Worm (Caenorhabditis elegans) whole organism, L4 larva: ENCODE data around the gene nhr-76.

Experiments
- F26F4.8 ChIP-seq: fragments of 200-800 bp; sonication (Bioruptor generic); conservative IDR thresholded peaks from 2 replicates; pipeline ENCODE4 v1.3.6; 2022; ENCODE audit warnings: missing genetic modification characterization, missing compliant biosample characterization
- F49E8.2 ChIP-seq: sonication (generic microtip); optimal IDR thresholded peaks from 2 replicates; lab custom pipeline; 2016; ENCODE audit warnings: missing compliant biosample characterization, mild to moderate bottlenecking, missing genetic modification characterization, borderline replicate concordance
- T20F7.1 ChIP-seq: fragments of 200-800 bp; sonication (Bioruptor generic); optimal IDR thresholded peaks from 2 replicates; lab custom pipeline; 2018; ENCODE audit warnings: mild to moderate bottlenecking, missing genetic modification characterization, missing compliant biosample characterization
- Y105C5A.15 ChIP-seq: fragments of 200-800 bp; sonication (Bioruptor generic); IDR thresholded peaks from 2 replicates; pipeline ENCODE4 v1.3.6; 2022; ENCODE audit warnings: missing genetic modification characterization, missing compliant biosample characterization
- Y75B8A.6 ChIP-seq: fragments of 200-800 bp; sonication (Bioruptor generic); IDR thresholded peaks from 2 replicates; pipeline ENCODE4 v1.3.6; 2022; ENCODE audit warnings: missing genetic modification reagents, missing genetic modification characterization, missing compliant biosample characterization
- ZK337.2 ChIP-seq: fragments of 200-800 bp; sonication (Bioruptor generic); IDR thresholded peaks from 2 replicates; pipeline ENCODE4 v1.3.6; 2022; ENCODE audit warnings: missing genetic modification reagents, missing genetic modification characterization, missing compliant biosample characterization
- ZK546.5 ChIP-seq, 2 experiments: sonication (generic microtip); optimal IDR thresholded peaks; 2 replicates each; lab custom pipeline; 2017; ENCODE audit warnings: missing biosample characterization in 2 of 2, missing genetic modification characterization in 2 of 2
- attf-4 ChIP-seq: sonication (generic microtip); optimal IDR thresholded peaks from 3 replicates; lab custom pipeline; 2017; ENCODE audit warnings: missing biosample characterization, missing genetic modification characterization
- ceh-44 ChIP-seq: fragments of 200-800 bp; sonication (Bioruptor generic); IDR thresholded peaks from 2 replicates; pipeline ENCODE4 v1.3.6; 2022; ENCODE audit warnings: missing genetic modification reagents, missing genetic modification characterization, missing compliant biosample characterization
- ces-1 ChIP-seq: fragments of 150-350 bp; sonication (generic microtip); optimal IDR thresholded peaks from 4 replicates; lab custom pipeline; 2014; ENCODE audit warnings: missing biosample characterization, missing genetic modification reagents, missing genetic modification characterization
- ctbp-1 ChIP-seq: fragments of 200-800 bp; sonication (Bioruptor generic); IDR thresholded peaks from 2 replicates; pipeline ENCODE4 v1.3.6; 2022; ENCODE audit warnings: missing genetic modification reagents, missing genetic modification characterization, missing compliant biosample characterization
- daf-16 ChIP-seq, 3 experiments: sonication (generic microtip); optimal IDR thresholded peaks; 2 replicates each; lab custom pipeline; 2016 to 2017; ENCODE audit warnings: missing genetic modification characterization in 3 of 3, missing genetic modification reagents in 3 of 3, mild to moderate bottlenecking in 2 of 3, missing compliant biosample characterization in 2 of 3, missing biosample characterization in 1 of 3, moderate library complexity in 1 of 3
- daf-8 ChIP-seq: fragments of 200-800 bp; sonication (Bioruptor generic); IDR thresholded peaks from 2 replicates; pipeline ENCODE4 v1.3.6; 2022; ENCODE audit warnings: missing genetic modification characterization, missing compliant biosample characterization
- dmd-8 ChIP-seq: fragments of 200-800 bp; sonication (Bioruptor generic); IDR thresholded peaks from 2 replicates; pipeline ENCODE4 v1.3.6; 2022; ENCODE audit warnings: missing genetic modification characterization, missing compliant biosample characterization
- dmd-9 ChIP-seq: fragments of 200-800 bp; sonication (Bioruptor generic); IDR thresholded peaks from 2 replicates; pipeline ENCODE4 v1.3.6; 2022; ENCODE audit warnings: missing genetic modification reagents, missing genetic modification characterization, missing compliant biosample characterization
- dpl-1 ChIP-seq: fragments of 150-350 bp; optimal IDR thresholded peaks from 2 replicates; lab custom pipeline; 2014; ENCODE audit warnings: missing biosample characterization, missing genetic modification reagents, missing genetic modification characterization
- duxl-1 ChIP-seq: sonication (generic microtip); optimal IDR thresholded peaks from 2 replicates; lab custom pipeline; 2016; ENCODE audit warnings: mild to moderate bottlenecking, missing genetic modification characterization, moderate library complexity, missing compliant biosample characterization; ENCODE audit not compliant: poor library complexity
- fkh-10 ChIP-seq: fragments of 150-350 bp; optimal IDR thresholded peaks from 2 replicates; lab custom pipeline; 2014; ENCODE audit warnings: missing biosample characterization, missing genetic modification reagents, missing genetic modification characterization
- gei-8 ChIP-seq: fragments of 200-800 bp; sonication (Bioruptor generic); optimal IDR thresholded peaks from 2 replicates; lab custom pipeline; 2018; ENCODE audit warnings: mild to moderate bottlenecking, missing genetic modification characterization, missing compliant biosample characterization
- hif-1 ChIP-seq, 2 experiments: sonication (generic microtip); optimal IDR thresholded peaks; 2 replicates each; lab custom pipeline; 2016 to 2017; ENCODE audit warnings: missing compliant biosample characterization in 2 of 2, missing genetic modification characterization in 2 of 2, missing genetic modification reagents in 2 of 2, missing genotype in 2 of 2, mild to moderate bottlenecking in 1 of 2
- hlh-30 ChIP-seq: sonication (generic microtip); optimal IDR thresholded peaks from 2 replicates; lab custom pipeline; 2017; ENCODE audit warnings: antibody characterized with exemption, mild to moderate bottlenecking, missing genetic modification characterization, missing compliant biosample characterization; ENCODE audit not compliant: insufficient read depth
- hmg-1.1 ChIP-seq: fragments of 200-800 bp; sonication (Bioruptor generic); IDR thresholded peaks from 2 replicates; pipeline ENCODE4 v1.3.6; 2022; ENCODE audit warnings: missing genetic modification reagents, missing genetic modification characterization, missing compliant biosample characterization
- lin-1 ChIP-seq: fragments of 200-800 bp; sonication (Bioruptor generic); IDR thresholded peaks from 2 replicates; pipeline ENCODE4 v1.3.6; 2022; ENCODE audit warnings: missing genetic modification reagents, missing genetic modification characterization, missing compliant biosample characterization
- lin-13 ChIP-seq: fragments of 150-350 bp; optimal IDR thresholded peaks from 2 replicates; lab custom pipeline; 2014; ENCODE audit warnings: missing biosample characterization, missing genetic modification reagents, missing genetic modification characterization
- lin-38 ChIP-seq: fragments of 200-800 bp; sonication (Bioruptor generic); IDR thresholded peaks from 2 replicates; pipeline ENCODE4 v1.3.6; 2022; ENCODE audit warnings: missing genetic modification reagents, missing genetic modification characterization, missing compliant biosample characterization
- lsy-2 ChIP-seq, 2 experiments: fragments of 150-350 bp in 1 of 2; sonication (generic microtip) in 1 of 2; optimal IDR thresholded peaks; 2 replicates each; lab custom pipeline; 2014 to 2017; ENCODE audit warnings: missing biosample characterization in 2 of 2, missing genetic modification characterization in 2 of 2
- madf-5 ChIP-seq, 2 experiments: fragments of 200-800 bp; sonication (Bioruptor generic); IDR thresholded peaks; 2 replicates each; pipeline ENCODE4 v1.3.6; 2022; ENCODE audit warnings: missing compliant biosample characterization in 2 of 2, missing genetic modification characterization in 2 of 2
- madf-9 ChIP-seq: fragments of 200-800 bp; sonication (Bioruptor generic); conservative IDR thresholded peaks from 2 replicates; pipeline ENCODE4 v1.3.6; 2022; ENCODE audit warnings: missing genetic modification reagents, missing genetic modification characterization, missing compliant biosample characterization
- mdt-29 ChIP-seq: fragments of 200-800 bp; sonication (Bioruptor generic); IDR thresholded peaks from 2 replicates; pipeline ENCODE4 v1.3.6; 2022; ENCODE audit warnings: missing genetic modification reagents, missing genetic modification characterization, missing compliant biosample characterization
- mep-1 ChIP-seq: fragments of 150-350 bp; sonication (generic microtip); optimal IDR thresholded peaks from 3 replicates; lab custom pipeline; 2014; ENCODE audit warnings: missing biosample characterization, missing genetic modification characterization
- mes-2 ChIP-seq: sonication (generic microtip); optimal IDR thresholded peaks from 2 replicates; lab custom pipeline; 2016; ENCODE audit warnings: missing genotype, mild to moderate bottlenecking, missing genetic modification characterization, missing compliant biosample characterization; ENCODE audit not compliant: poor library complexity, severe bottlenecking
- nhr-11 ChIP-seq: fragments of 150-350 bp; optimal IDR thresholded peaks from 2 replicates; lab custom pipeline; 2014; ENCODE audit warnings: missing biosample characterization, missing genetic modification characterization
- nhr-111 ChIP-seq: fragments of 200-800 bp; sonication (Bioruptor generic); optimal IDR thresholded peaks from 2 replicates; lab custom pipeline; 2018; ENCODE audit warnings: mild to moderate bottlenecking, missing genetic modification characterization, missing compliant biosample characterization
- nhr-237 ChIP-seq: sonication (generic microtip); optimal IDR thresholded peaks from 2 replicates; lab custom pipeline; 2017; ENCODE audit warnings: missing biosample characterization, missing genetic modification characterization
- nhr-48 ChIP-seq: sonication (generic microtip); optimal IDR thresholded peaks from 2 replicates; lab custom pipeline; 2016; ENCODE audit warnings: mild to moderate bottlenecking, missing genetic modification characterization, missing compliant biosample characterization
- nhr-77 ChIP-seq: fragments of 150-350 bp; optimal IDR thresholded peaks from 2 replicates; lab custom pipeline; 2014; ENCODE audit warnings: missing biosample characterization, missing genetic modification characterization
- rbr-2 ChIP-seq: sonication (generic microtip); optimal IDR thresholded peaks from 2 replicates; lab custom pipeline; 2016; ENCODE audit warnings: missing genotype, missing genetic modification characterization, missing compliant biosample characterization
- saeg-2 ChIP-seq: fragments of 200-800 bp; sonication (Bioruptor generic); IDR thresholded peaks from 2 replicates; pipeline ENCODE4 v1.3.6; 2022; ENCODE audit warnings: missing genetic modification reagents, missing genetic modification characterization, missing compliant biosample characterization
- sdz-12 ChIP-seq: fragments of 200-800 bp; sonication (Bioruptor generic); optimal IDR thresholded peaks from 2 replicates; lab custom pipeline; 2018; ENCODE audit warnings: mild to moderate bottlenecking, missing genetic modification characterization, missing compliant biosample characterization
- snpc-1.2 ChIP-seq: fragments of 200-800 bp; sonication (Bioruptor generic); IDR thresholded peaks from 2 replicates; pipeline ENCODE4 v1.3.6; 2022; ENCODE audit warnings: missing genetic modification reagents, missing genetic modification characterization, missing compliant biosample characterization
- tag-97 ChIP-seq: fragments of 200-800 bp; sonication (Bioruptor generic); IDR thresholded peaks from 2 replicates; pipeline ENCODE4 v1.3.6; 2022; ENCODE audit warnings: missing genetic modification characterization, missing compliant biosample characterization
- zag-1 ChIP-seq: fragments of 150-350 bp; optimal IDR thresholded peaks from 2 replicates; lab custom pipeline; 2014; ENCODE audit warnings: missing biosample characterization, missing genetic modification characterization
- zfp-2 ChIP-seq: sonication (generic microtip); optimal IDR thresholded peaks from 2 replicates; lab custom pipeline; 2016; ENCODE audit warnings: mild to moderate bottlenecking, missing genetic modification characterization, missing compliant biosample characterization
- zfp-3 ChIP-seq: fragments of 200-800 bp; sonication (Bioruptor generic); conservative IDR thresholded peaks from 2 replicates; pipeline ENCODE4 v1.3.6; 2022; ENCODE audit warnings: missing genetic modification reagents, missing genetic modification characterization, missing compliant biosample characterization
- zip-11 ChIP-seq: fragments of 200-800 bp; sonication (Bioruptor generic); IDR thresholded peaks from 2 replicates; pipeline ENCODE4 v1.3.6; 2022; ENCODE audit warnings: missing genetic modification characterization, missing compliant biosample characterization
- zip-2 ChIP-seq: fragments of 150-350 bp; optimal IDR thresholded peaks from 2 replicates; lab custom pipeline; 2014; ENCODE audit warnings: missing biosample characterization, missing genetic modification characterization
- ztf-7 ChIP-seq: fragments of 150-350 bp; optimal IDR thresholded peaks from 2 replicates; lab custom pipeline; 2014; ENCODE audit warnings: missing biosample characterization, missing genetic modification characterization

nhr-76 gene

DNA sequence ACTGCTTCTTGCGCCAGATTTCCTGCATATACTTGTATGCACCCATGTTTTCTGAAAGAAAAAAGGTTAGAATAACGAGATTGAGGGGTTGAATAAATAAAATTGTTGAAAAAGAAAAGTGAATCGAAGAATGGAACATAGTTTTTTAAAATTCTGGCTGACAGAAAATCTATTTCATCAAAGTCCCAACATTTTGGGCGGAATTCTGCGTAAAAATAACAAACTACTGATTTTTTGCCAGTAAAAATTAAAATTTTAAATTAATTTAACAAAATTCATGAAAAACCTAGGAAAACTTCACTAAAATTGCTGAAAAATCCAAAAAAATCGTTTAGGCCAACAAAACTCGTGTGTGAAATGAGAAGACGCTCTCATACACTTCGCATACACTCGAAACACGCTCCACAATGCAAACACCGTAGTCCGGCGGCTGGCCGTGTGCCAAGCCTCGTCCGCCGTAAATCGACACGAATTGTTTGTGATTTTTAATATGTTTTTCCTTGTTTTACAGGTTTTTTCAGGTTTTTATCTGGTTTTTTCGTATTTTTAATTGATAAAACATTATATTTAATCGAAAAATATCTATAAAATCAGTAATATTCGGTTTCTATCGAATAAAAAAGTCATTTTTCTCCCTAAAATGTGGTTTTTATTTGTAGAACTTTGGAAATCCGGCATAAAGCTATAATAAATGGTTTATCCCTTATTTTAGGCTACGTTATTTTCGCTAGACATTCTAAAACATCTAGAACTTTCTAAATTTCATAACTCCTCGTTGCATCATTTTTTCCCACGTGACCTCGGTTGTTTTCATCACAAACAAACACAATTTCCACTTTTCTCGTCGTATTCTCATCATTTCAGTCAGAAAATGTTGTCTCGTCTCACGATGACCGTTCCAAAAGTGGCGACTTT, 27.4 kb downstream of the nhr-76 start, which contains the start of the genes rpl-15 and K11H12.8 (continued):
- TF ChIP-seq dpl-1 (GFP tag; lab: Kevin White, UChicago): peak; percentile 98
- peak; percentile 88 for TF ChIP-seq zag-1 (tag; lab: Kevin White, UChicago)
- TF ChIP-seq daf-16 (GFP tag; optimal IDR thresholded peaks at IDR 0.05; lab: Kevin White, UChicago): peak; percentile 97 to 98
- TF ChIP-seq daf-16 (tag; optimal IDR thresholded peaks at IDR 0.05; lab: Kevin White, UChicago): peak; percentile 93
- peak; percentile 99 for TF ChIP-seq madf-5 (GFP tag; IDR thresholded peaks at IDR 0.05; lab: Robert Waterston, UW)
- TF ChIP-seq dmd-8 (GFP tag; lab: Robert Waterston, UW): peak; percentile 93
- peak; percentile 98 for TF ChIP-seq duxl-1 (tag; lab: Kevin White, UChicago)
- TF ChIP-seq hmg-1.1 (GFP tag; lab: Robert Waterston, UW): peak; percentile 99
- TF ChIP-seq tag-97: peak; percentile 89; the same call in 1 of the 2 replicates
- peak; percentile 99 for TF ChIP-seq Y75B8A.6 (GFP tag; lab: Robert Waterston, UW)
- peak; percentile 71; the same call in 1 of the 2 replicates for TF ChIP-seq F26F4.8 (GFP tag; lab: Robert Waterston, UW)
- peak; percentile 100 for TF ChIP-seq nhr-11
- peak; percentile 99 for TF ChIP-seq lin-13 (GFP tag; lab: Kevin White, UChicago)
- TF ChIP-seq lin-38 (GFP tag; lab: Robert Waterston, UW): peak; percentile 99
- TF ChIP-seq hlh-30: peak; percentile 100
- peak; percentile 97 for TF ChIP-seq F49E8.2 (tag; lab: Kevin White, UChicago)
- TF ChIP-seq mes-2 (tag; lab: Kevin White, UChicago): peak; percentile 100
- TF ChIP-seq Y105C5A.15 (GFP tag; lab: Robert Waterston, UW): peak; percentile 97
- TF ChIP-seq nhr-237 (tag; lab: Kevin White, UChicago): peak; percentile 84
- TF ChIP-seq ZK546.5 (tag; optimal IDR thresholded peaks at IDR 0.05; lab: Kevin White, UChicago): peak in 1 of 2 experiments; percentile 89
- peak; percentile 95 for TF ChIP-seq snpc-1.2
- TF ChIP-seq ceh-44 (GFP tag; lab: Robert Waterston, UW): peak; percentile 98
- peak; percentile 99 for TF ChIP-seq madf-9
- peak; percentile 97 for TF ChIP-seq nhr-111 (GFP tag; lab: Kevin White, UChicago)
- peak; percentile 70; the same call in 1 of the 2 replicates for TF ChIP-seq zip-11
- peak; percentile 93 for TF ChIP-seq zfp-2
- peak; percentile 100 for TF ChIP-seq rbr-2 (tag; lab: Kevin White, UChicago)
- TF ChIP-seq ztf-7: peak; percentile 94
- peak; percentile 99 for TF ChIP-seq ctbp-1 (GFP tag; lab: Robert Waterston, UW)
- TF ChIP-seq zip-2: peak; percentile 93
- TF ChIP-seq mdt-29 (GFP tag; lab: Robert Waterston, UW): peak; percentile 97
- peak; percentile 90 to 98 for TF ChIP-seq hif-1 (tag; optimal IDR thresholded peaks at IDR 0.05; lab: Kevin White, UChicago)
- peak; percentile 92 for TF ChIP-seq ces-1 (GFP tag; lab: Kevin White, UChicago)
- peak; percentile 99 for TF ChIP-seq sdz-12 (GFP tag; lab: Kevin White, UChicago)
- TF ChIP-seq lsy-2 (tag; optimal IDR thresholded peaks at IDR 0.05; lab: Kevin White, UChicago): peak; percentile 100
- peak; percentile 100 for TF ChIP-seq fkh-10 (GFP tag; lab: Kevin White, UChicago)
- TF ChIP-seq ZK337.2 (GFP tag; lab: Robert Waterston, UW): peak; percentile 98
- peak; percentile 75 for TF ChIP-seq attf-4 (tag; lab: Kevin White, UChicago)
- peak; percentile 97 for TF ChIP-seq nhr-48 (tag; lab: Kevin White, UChicago)
- TF ChIP-seq mep-1 (tag; lab: Kevin White, UChicago): peak; percentile 100
- peak; percentile 100 for TF ChIP-seq zfp-3 (GFP tag; lab: Robert Waterston, UW)
- peak; percentile 100 for TF ChIP-seq nhr-77 (tag; lab: Kevin White, UChicago)
- peak; percentile 98 for TF ChIP-seq lin-1
- TF ChIP-seq daf-8: 0 out of 2 replicates have a peak, but pooled peaks have one; percentile 44
- peak; percentile 99 for TF ChIP-seq T20F7.1 (GFP tag; lab: Kevin White, UChicago)
- peak; percentile 89 for TF ChIP-seq gei-8 (GFP tag; lab: Kevin White, UChicago)
- peak; percentile 99 for TF ChIP-seq saeg-2 (GFP tag; lab: Robert Waterston, UW)
- peak; percentile 99 for TF ChIP-seq dmd-9 (GFP tag; lab: Robert Waterston, UW)
